Worm (Caenorhabditis elegans) whole organism, L4 larva: ENCODE measurements around the gene msp-40.

ENCODE experiments used
- ZK546.5 ChIP-seq, 2 experiments: sonication (generic microtip); optimal IDR thresholded peaks; 2 replicates each; lab custom pipeline; 2017; ENCODE audit warnings: missing biosample characterization in 2 of 2, missing genetic modification characterization in 2 of 2
- aly-2 ChIP-seq: sonication (generic microtip); optimal IDR thresholded peaks from 2 replicates; lab custom pipeline; 2018; ENCODE audit warnings: missing biosample characterization, missing genetic modification characterization
- ama-1 ChIP-seq: fragments of 150-350 bp; optimal IDR thresholded peaks from 2 replicates; lab custom pipeline; 2014; ENCODE audit warnings: inconsistent platforms, mixed read lengths
- egl-27 ChIP-seq: sonication (generic microtip); optimal IDR thresholded peaks from 3 replicates; lab custom pipeline; 2017; ENCODE audit warnings: missing biosample characterization, missing genetic modification reagents, missing genetic modification characterization
- fkh-10 ChIP-seq: fragments of 150-350 bp; optimal IDR thresholded peaks from 2 replicates; lab custom pipeline; 2014; ENCODE audit warnings: missing biosample characterization, missing genetic modification reagents, missing genetic modification characterization
- hlh-11 ChIP-seq: fragments of 200-800 bp; sonication (Bioruptor generic); optimal IDR thresholded peaks from 2 replicates; lab custom pipeline; 2018; ENCODE audit warnings: mild to moderate bottlenecking, missing genetic modification characterization, missing compliant biosample characterization
- nhr-25 ChIP-seq: sonication (generic microtip); optimal IDR thresholded peaks from 2 replicates; lab custom pipeline; 2017; ENCODE audit warnings: missing genetic modification characterization, mild to moderate bottlenecking, missing compliant biosample characterization, antibody characterized with exemption, moderate library complexity, borderline replicate concordance; ENCODE audit not compliant: insufficient read depth
- nhr-48 ChIP-seq: sonication (generic microtip); optimal IDR thresholded peaks from 2 replicates; lab custom pipeline; 2016; ENCODE audit warnings: mild to moderate bottlenecking, missing genetic modification characterization, missing compliant biosample characterization
- nhr-76 ChIP-seq: fragments of 150-350 bp; optimal IDR thresholded peaks from 2 replicates; lab custom pipeline; 2014; ENCODE audit warnings: missing biosample characterization, missing genetic modification characterization
- set-16 ChIP-seq: fragments of 200-800 bp; sonication (Bioruptor generic); IDR thresholded peaks from 2 replicates; pipeline ENCODE4 v1.3.6; 2022; ENCODE audit warnings: missing genetic modification reagents, missing genetic modification characterization, missing compliant biosample characterization
- unc-39 ChIP-seq: sonication (generic microtip); optimal IDR thresholded peaks from 2 replicates; lab custom pipeline; 2017; ENCODE audit warnings: missing biosample characterization, missing genetic modification characterization
- vab-7 ChIP-seq: fragments of 200-800 bp; sonication (Bioruptor generic); IDR thresholded peaks from 2 replicates; pipeline ENCODE4 v1.3.6; 2022; ENCODE audit warnings: missing genetic modification reagents, missing genetic modification characterization, missing compliant biosample characterization

DNA sequence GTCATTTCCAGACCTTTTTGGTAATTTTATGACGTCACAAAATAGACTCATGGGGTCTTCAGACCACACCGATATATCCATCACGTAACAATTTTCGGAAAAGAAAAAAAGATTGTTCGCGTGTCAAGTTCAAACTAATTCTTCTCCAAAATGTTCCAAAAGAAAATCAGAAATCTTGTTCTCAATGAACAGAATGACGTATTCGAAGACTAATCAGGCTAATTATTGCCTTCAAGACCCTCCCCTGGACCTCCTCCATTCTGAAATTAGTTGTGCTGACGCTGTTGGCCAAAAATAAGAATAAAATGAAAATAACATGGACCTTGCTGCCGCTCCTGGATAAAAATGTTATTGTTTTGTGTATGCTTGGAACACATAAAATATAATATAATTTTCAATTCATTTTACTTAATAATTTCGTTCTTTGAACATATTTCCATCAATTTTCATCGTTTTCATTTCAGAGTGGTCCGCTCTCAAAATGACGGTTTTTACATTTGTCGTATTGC lies 35.3 kb upstream of the msp-40 start, which contains the start of gene F26G1.15:
- TF ChIP-seq set-16 (no peak), ama-1 (lab: Kevin White, UChicago) (no peak), nhr-76 (no peak), nhr-48 (no peak), aly-2 (no peak), nhr-25 (tag; lab: Kevin White, UChicago) (no peak), egl-27 (tag; lab: Kevin White, UChicago) (no peak), unc-39 (no peak), fkh-10 (GFP tag; lab: Kevin White, UChicago) (no peak), hlh-11 (tag; lab: Kevin White, UChicago) (no peak), ZK546.5 (tag; optimal IDR thresholded peaks at IDR 0.05; lab: Kevin White, UChicago) (no peak), vab-7 (GFP tag; lab: Robert Waterston, UW) (no peak)
